Worm (Caenorhabditis elegans): Measurements from ENCODE around the gene cdk-11.2.

The cdk-11.2 gene

ce11 chrX:10406850-10407249 is 12.7 kb downstream of the cdk-11.2 start, which contains the start of gene ZC504.1:
ZC504.1 (plus strand) TSS chrX:10407150.
- no peak for TF ChIP-seq mep-1 (tag; optimal IDR thresholded peaks at IDR 0.05)
- no peak for TF ChIP-seq blmp-1 (tag; optimal IDR thresholded peaks at IDR 0.05)
- no peak for TF ChIP-seq ceh-43 (GFP tag; optimal IDR thresholded peaks at IDR 0.05)
- no peak for TF ChIP-seq sptf-1 (tag; optimal IDR thresholded peaks at IDR 0.05)
- TF ChIP-seq lin-32 (GFP tag; optimal IDR thresholded peaks at IDR 0.05): no peak

- TF ChIP-seq ces-1 (GFP tag; optimal IDR thresholded peaks at IDR 0.05) (no peak), sptf-1 (tag; optimal IDR thresholded peaks at IDR 0.05) (no peak), elt-1 (tag; optimal IDR thresholded peaks at IDR 0.05; ENCODE audit: borderline replicate concordance, insufficient read depth) (no peak), ceh-83 (GFP tag; optimal IDR thresholded peaks at IDR 0.05) (no peak), nhr-237 (tag; optimal IDR thresholded peaks at IDR 0.05) (no peak), cnd-1 (tag; optimal IDR thresholded peaks at IDR 0.05) (no peak), sem-2 (GFP tag; optimal IDR thresholded peaks at IDR 0.05) (no peak), snpc-4 (tag; optimal IDR thresholded peaks at IDR 0.05) (no peak), nhr-12 (tag; optimal IDR thresholded peaks at IDR 0.05) (no peak), blmp-1 (tag; optimal IDR thresholded peaks at IDR 0.05) (no peak), mls-2 (tag; optimal IDR thresholded peaks at IDR 0.05) (no peak), drap-1 (GFP tag; optimal IDR thresholded peaks at IDR 0.05) (no peak), unc-62 (GFP tag; optimal IDR thresholded peaks at IDR 0.05) (no peak), mep-1 (tag; optimal IDR thresholded peaks at IDR 0.05) (no peak), M03D4.4 (tag; optimal IDR thresholded peaks at IDR 0.05) (no peak), nhr-28 (tag; optimal IDR thresholded peaks at IDR 0.05) (no peak)
Observed at ce11 chrX:10406203-10406602, 13.4 kb downstream of the cdk-11.2 start, which contains the start of gene gur-3. gur-3 (minus strand) TSS chrX:10406303.

- TF ChIP-seq ceh-39 (tag; optimal IDR thresholded peaks at IDR 0.05) (no peak), unc-39 (tag; optimal IDR thresholded peaks at IDR 0.05) (no peak), ceh-43 (GFP tag; optimal IDR thresholded peaks at IDR 0.05) (no peak), drap-1 (GFP tag; optimal IDR thresholded peaks at IDR 0.05) (no peak), ztf-11 (tag; optimal IDR thresholded peaks at IDR 0.05) (no peak), nhr-76 (tag; optimal IDR thresholded peaks at IDR 0.05) (no peak), mep-1 (tag; optimal IDR thresholded peaks at IDR 0.05) (no peak), pha-4 (tag; optimal IDR thresholded peaks at IDR 0.05) (no peak), unc-62 (GFP tag; optimal IDR thresholded peaks at IDR 0.05) (no peak), elt-1 (tag; optimal IDR thresholded peaks at IDR 0.05; ENCODE audit: borderline replicate concordance, insufficient read depth) (no peak), sem-2 (GFP tag; optimal IDR thresholded peaks at IDR 0.05) (no peak), nhr-237 (tag; optimal IDR thresholded peaks at IDR 0.05) (no peak), elt-3 (tag; optimal IDR thresholded peaks at IDR 0.05) (no peak), snpc-4 (tag; optimal IDR thresholded peaks at IDR 0.05) (no peak), mab-5 (tag; optimal IDR thresholded peaks at IDR 0.05) (no peak), cnd-1 (tag; optimal IDR thresholded peaks at IDR 0.05) (no peak), lin-13 (tag; optimal IDR thresholded peaks at IDR 0.05) (no peak), ceh-83 (GFP tag; optimal IDR thresholded peaks at IDR 0.05) (no peak), flh-1 (GFP tag; optimal IDR thresholded peaks at IDR 0.05) (no peak), hlh-1 (tag; optimal IDR thresholded peaks at IDR 0.05) (no peak)
Observed at ce11 chrX:10404051-10404450, 15.5 kb downstream of the cdk-11.2 start.

ce11 chrX:10401118-10401517 is 18.4 kb downstream of the cdk-11.2 start:
- peak; percentile 16 for TF ChIP-seq ces-1 (GFP tag; optimal IDR thresholded peaks at IDR 0.05)
- no peak for TF ChIP-seq bed-3 (GFP tag; optimal IDR thresholded peaks at IDR 0.05)
- TF ChIP-seq nhr-2 (tag; optimal IDR thresholded peaks at IDR 0.05): no peak

- TF ChIP-seq drap-1 (GFP tag; optimal IDR thresholded peaks at IDR 0.05) (peak; percentile 13), cnd-1 (tag; optimal IDR thresholded peaks at IDR 0.05) (peak; percentile 39), ceh-83 (GFP tag; optimal IDR thresholded peaks at IDR 0.05) (peak; percentile 50), snpc-4 (tag; optimal IDR thresholded peaks at IDR 0.05) (no peak), pha-4 (tag; optimal IDR thresholded peaks at IDR 0.05) (no peak)
Observed at ce11 chrX:10396509-10397292, 22.9 kb downstream of the cdk-11.2 start, which contains the start of gene pkn-1. pkn-1 (plus strand) TSS chrX:10397242.

Data from whole organism, mixed stage, embryonic.